Fruit fly (Drosophila melanogaster): ENCODE data around the gene sstn.

Gene sstn

dm6 chr3L:15094589-15095288 is at the start of gene sstn, which contains the start of the genes Plp and GlyRS:
Gene sstn, minus strand, starts transcription at chr3L:15094719.
Gene Plp, minus strand, starts transcription at chr3L:15094724.
Gene GlyRS, plus strand, starts transcription at chr3L:15095142.
- TF ChIP-seq CTCF (optimal IDR thresholded peaks at IDR 0.05) (no peak), CG8478 (optimal IDR thresholded peaks at IDR 0.05) (no peak)

- TF ChIP-seq CTCF (optimal IDR thresholded peaks at IDR 0.05), result peak in 1 of 2 experiments; percentile 20
- TF ChIP-seq CG8478 (optimal IDR thresholded peaks at IDR 0.05), result no peak
These were observed 49.4 kb upstream of the sstn start, which contains the start of the genes CG32147 and Pex3 for dm6 chr3L:15143638-15144600. Gene CG32147, minus strand, starts transcription at chr3L:15144059. Gene Pex3, plus strand, starts transcription at chr3L:15144355.

DNA sequence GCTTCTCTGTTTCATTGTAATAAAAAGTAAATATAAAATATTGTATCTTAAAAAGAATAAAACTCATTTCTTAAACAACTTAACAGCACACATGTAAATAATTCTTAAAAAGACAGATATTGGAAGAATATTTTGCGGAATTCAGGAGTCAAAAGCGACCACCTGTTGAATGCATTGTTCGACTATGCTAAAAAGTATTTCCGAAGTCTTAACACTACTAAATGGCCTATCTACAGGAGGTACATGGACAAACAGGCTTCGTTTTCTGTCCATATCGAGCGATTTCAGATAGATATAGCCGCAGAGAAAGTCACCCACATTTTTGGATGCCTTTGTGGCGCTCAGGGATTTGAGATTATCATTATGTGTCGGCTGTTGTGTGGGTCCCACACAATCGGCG is 48.6 kb upstream of the sstn start:
- no peak for TF ChIP-seq CTCF (optimal IDR thresholded peaks at IDR 0.05)
- TF ChIP-seq CG8478 (optimal IDR thresholded peaks at IDR 0.05), result no peak

DNA sequence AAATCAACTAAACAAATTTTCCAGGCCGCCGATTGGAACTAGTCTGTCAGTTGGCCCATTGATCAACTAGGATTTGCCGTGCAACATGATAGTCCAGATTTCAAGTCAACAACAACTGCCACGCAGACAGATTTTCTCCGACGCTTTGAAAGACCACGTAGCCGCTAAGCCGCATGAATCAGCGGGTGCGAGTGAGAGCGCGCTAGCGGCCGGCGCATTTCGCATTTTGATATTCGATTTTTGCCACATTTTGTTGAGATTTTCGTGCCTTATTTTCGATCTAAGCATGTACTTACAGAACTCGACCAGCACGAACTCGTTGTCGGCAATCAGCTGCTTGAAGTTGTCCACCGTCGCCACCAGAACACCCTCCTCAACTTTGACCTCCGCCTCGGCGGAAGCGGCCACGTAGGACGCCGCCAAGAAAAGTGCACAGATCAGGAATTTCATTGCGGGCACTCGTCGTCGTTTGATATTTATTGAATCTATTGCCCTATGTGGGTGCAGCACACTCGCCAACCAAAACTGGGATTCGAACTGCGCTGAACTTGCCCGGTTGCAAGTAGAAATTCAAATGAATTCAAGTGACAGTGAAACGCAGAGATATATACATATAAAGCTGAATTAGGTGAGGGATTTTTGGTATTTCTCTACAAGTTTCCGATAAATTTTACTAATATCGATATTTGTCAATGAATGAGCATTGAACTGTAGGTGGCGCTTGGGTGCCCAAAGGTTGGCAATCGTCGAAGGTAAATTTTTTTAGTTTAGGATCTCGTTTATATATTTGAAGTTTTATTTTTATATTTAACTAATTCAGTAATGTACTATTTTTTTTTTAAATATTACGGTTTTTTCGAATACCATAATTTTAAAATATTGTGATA is 47.7 kb upstream of the sstn start, which contains the start of gene Pdi:
Pdi (minus strand) TSS at position 837 of the 887 bp plus-strand sequence.
- TF ChIP-seq CTCF (optimal IDR thresholded peaks at IDR 0.05), result peak; percentile 87 to 94
- TF ChIP-seq CG8478 (optimal IDR thresholded peaks at IDR 0.05), result no peak

- TF ChIP-seq CTCF (optimal IDR thresholded peaks at IDR 0.05) (no peak), CG8478 (optimal IDR thresholded peaks at IDR 0.05) (no peak)
These were observed 46.8 kb upstream of the sstn start for dm6 chr3L:15141118-15142003.

- TF ChIP-seq CG8478 (optimal IDR thresholded peaks at IDR 0.05) (no peak), CTCF (optimal IDR thresholded peaks at IDR 0.05) (no peak)
These were observed 45.9 kb upstream of the sstn start for dm6 chr3L:15140268-15140957.

dm6 chr3L:15137790-15138189 is 43.3 kb upstream of the sstn start:
- no peak for TF ChIP-seq CTCF (optimal IDR thresholded peaks at IDR 0.05)
- no peak for TF ChIP-seq CG8478 (optimal IDR thresholded peaks at IDR 0.05)

dm6 chr3L:15136659-15137572 is 42.4 kb upstream of the sstn start, which contains the start of gene CG12316:
Gene CG12316, minus strand, starts transcription at chr3L:15136934.
- TF ChIP-seq CG8478 (optimal IDR thresholded peaks at IDR 0.05) (no peak), CTCF (optimal IDR thresholded peaks at IDR 0.05) (no peak)

- TF ChIP-seq CG8478 (optimal IDR thresholded peaks at IDR 0.05) (no peak), CTCF (optimal IDR thresholded peaks at IDR 0.05) (no peak)
These were observed 36.8 kb upstream of the sstn start, which contains the start of gene CG13457 for dm6 chr3L:15131278-15131677. Gene CG13457, minus strand, starts transcription at chr3L:15131378.

- TF ChIP-seq CG8478 (optimal IDR thresholded peaks at IDR 0.05), result no peak
- TF ChIP-seq CTCF (optimal IDR thresholded peaks at IDR 0.05), result no peak
These were observed 31.2 kb upstream of the sstn start for dm6 chr3L:15125717-15126116.

DNA sequence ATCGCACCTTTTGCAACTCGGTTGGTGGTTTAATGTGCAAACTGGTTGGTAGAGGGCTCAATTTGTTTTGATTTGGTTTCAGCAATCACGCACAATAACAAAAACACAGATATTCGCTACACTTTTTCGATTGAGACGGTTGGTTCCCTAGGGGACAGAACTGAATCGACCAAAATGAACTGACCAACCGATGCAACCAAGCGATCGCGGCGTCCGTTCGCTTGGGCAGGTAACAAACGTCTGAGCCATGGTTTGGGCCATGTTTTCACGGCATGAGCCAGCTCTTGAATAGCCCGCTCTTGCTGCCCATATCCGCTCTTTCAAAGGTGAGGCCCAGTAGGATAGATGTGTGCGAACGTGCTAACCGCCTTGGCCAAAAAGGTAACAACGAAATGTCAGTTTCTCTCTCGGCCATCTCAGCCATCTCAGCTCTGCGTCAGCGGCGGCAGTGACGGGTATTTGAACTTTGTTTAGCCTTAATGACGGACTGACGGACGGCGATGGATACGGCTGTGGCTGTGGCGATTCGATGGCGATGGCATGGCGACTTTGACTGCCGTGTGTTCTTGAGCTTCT is 30.6 kb upstream of the sstn start, which contains the start of gene CG16959:
CG16959 (minus strand) TSS at position 245 of the 576 bp plus-strand sequence.
- no peak for TF ChIP-seq CG8478 (optimal IDR thresholded peaks at IDR 0.05)
- no peak for TF ChIP-seq CTCF (optimal IDR thresholded peaks at IDR 0.05)

Measured in S2 (cell line).